Fruit fly (Drosophila melanogaster) whole organism, embryonic: ENCODE measurements around the gene Grip84.

Experiments used
- Abd-B ChIP-seq: fragments of 200-800 bp; sonication (Bioruptor generic); optimal IDR thresholded peaks from 2 replicates; lab custom pipeline; 2018; ENCODE audit warnings: missing biosample characterization, mild to moderate bottlenecking, missing genetic modification characterization, moderate library complexity
- Antp ChIP-seq: fragments of 200-800 bp; sonication (Bioruptor generic); optimal IDR thresholded peaks from 3 replicates; lab custom pipeline; 2016; ENCODE audit warnings: missing biosample characterization, missing genetic modification characterization
- C15 ChIP-seq: fragments of 200-800 bp; sonication (Bioruptor generic); IDR thresholded peaks from 3 replicates; pipeline ENCODE4 v1.3.6; 2022; ENCODE audit warnings: missing biosample characterization, missing genetic modification characterization
- CG12236 ChIP-seq: fragments of 200-800 bp; sonication (Bioruptor generic); optimal IDR thresholded peaks from 2 replicates; lab custom pipeline; 2016; ENCODE audit warnings: missing biosample characterization, missing genetic modification characterization
- CG12299 ChIP-seq: fragments of 200-800 bp; sonication (Bioruptor generic); optimal IDR thresholded peaks from 2 replicates; lab custom pipeline; 2018; ENCODE audit warnings: missing biosample characterization, mild to moderate bottlenecking, missing genetic modification characterization
- CG13624 ChIP-seq: fragments of 200-800 bp; sonication (Bioruptor generic); optimal IDR thresholded peaks from 2 replicates; lab custom pipeline; 2016; ENCODE audit warnings: missing biosample characterization, missing genetic modification characterization
- CG14667 ChIP-seq: fragments of 200-800 bp; sonication (Bioruptor generic); IDR thresholded peaks from 2 replicates; pipeline ENCODE4 v1.3.6; 2022; ENCODE audit warnings: missing biosample characterization, missing genetic modification characterization
- CG14860 ChIP-seq: fragments of 200-800 bp; sonication (Bioruptor generic); IDR thresholded peaks from 3 replicates; pipeline ENCODE4 v1.3.6; 2022; ENCODE audit warnings: missing biosample characterization, missing genetic modification characterization; ENCODE audit not compliant: partially characterized antibody
- CG15073 ChIP-seq: fragments of 200-800 bp; sonication (Bioruptor generic); optimal IDR thresholded peaks from 2 replicates; lab custom pipeline; 2016; ENCODE audit warnings: missing biosample characterization, missing genetic modification characterization
- CG16813 ChIP-seq: fragments of 200-800 bp; sonication (Bioruptor generic); IDR thresholded peaks from 3 replicates; pipeline ENCODE4 v1.3.6; 2022; ENCODE audit warnings: missing biosample characterization, missing genetic modification characterization; ENCODE audit not compliant: partially characterized antibody
- CG17612 ChIP-seq: fragments of 200-800 bp; sonication (Bioruptor generic); IDR thresholded peaks from 2 replicates; pipeline ENCODE4 v1.3.6; 2022; ENCODE audit warnings: missing biosample characterization, missing genetic modification characterization
- CG17912 ChIP-seq: fragments of 200-800 bp; sonication (Bioruptor generic); optimal IDR thresholded peaks from 2 replicates; lab custom pipeline; 2018; ENCODE audit warnings: missing biosample characterization, mild to moderate bottlenecking, missing genetic modification characterization
- CG18619 ChIP-seq: fragments of 200-800 bp; sonication (Bioruptor generic); optimal IDR thresholded peaks from 3 replicates; lab custom pipeline; 2017; ENCODE audit warnings: missing biosample characterization, mild to moderate bottlenecking, missing genetic modification characterization
- CG34224 ChIP-seq: fragments of 200-800 bp; sonication (Bioruptor generic); IDR thresholded peaks from 3 replicates; pipeline ENCODE4 v1.3.6; 2022; ENCODE audit warnings: missing biosample characterization, missing genetic modification characterization; ENCODE audit not compliant: partially characterized antibody
- CG42726 ChIP-seq: fragments of 200-800 bp; sonication (Bioruptor generic); IDR thresholded peaks from 2 replicates; pipeline ENCODE4 v1.3.6; 2022; ENCODE audit warnings: missing biosample characterization, missing genetic modification characterization; ENCODE audit not compliant: partially characterized antibody
- CG7357 ChIP-seq: fragments of 200-800 bp; sonication (Bioruptor generic); IDR thresholded peaks from 3 replicates; pipeline ENCODE4 v1.3.6; 2022; ENCODE audit warnings: missing biosample characterization, missing genetic modification characterization
- CG9437 ChIP-seq: fragments of 200-800 bp; sonication (Bioruptor generic); optimal IDR thresholded peaks from 2 replicates; lab custom pipeline; 2018; ENCODE audit warnings: missing biosample characterization, mild to moderate bottlenecking, missing genetic modification characterization
- Dll ChIP-seq: fragments of 200-800 bp; sonication (Bioruptor generic); IDR thresholded peaks from 4 replicates; pipeline ENCODE4 v1.3.6; 2022; ENCODE audit warnings: missing biosample characterization, missing genetic modification characterization; ENCODE audit not compliant: partially characterized antibody
- E2f2 ChIP-seq: fragments of 200-800 bp; sonication (Bioruptor generic); IDR thresholded peaks from 2 replicates; pipeline ENCODE4 v1.3.6; 2022; ENCODE audit warnings: missing biosample characterization, missing genetic modification characterization
- Ets65A ChIP-seq: fragments of 200-800 bp; sonication (Bioruptor generic); peaks from one replicate; lab custom pipeline; 2016; ENCODE audit warnings: missing biosample characterization, missing genetic modification characterization
- HHEX ChIP-seq: fragments of 200-800 bp; sonication (Bioruptor generic); optimal IDR thresholded peaks from 3 replicates; lab custom pipeline; 2017; ENCODE audit warnings: missing biosample characterization, mild to moderate bottlenecking, missing genetic modification characterization, missing genetic modification reagents
- Hey ChIP-seq: fragments of 200-800 bp; sonication (Bioruptor generic); optimal IDR thresholded peaks from 3 replicates; lab custom pipeline; 2018; ENCODE audit warnings: missing biosample characterization, mild to moderate bottlenecking, missing genetic modification characterization
- MTF-1 ChIP-seq: fragments of 200-800 bp; sonication (Bioruptor generic); optimal IDR thresholded peaks from 2 replicates; lab custom pipeline; 2018; ENCODE audit warnings: missing biosample characterization, mild to moderate bottlenecking, missing genetic modification characterization, borderline replicate concordance
- Nf-YB ChIP-seq: fragments of 200-800 bp; sonication (Bioruptor generic); optimal IDR thresholded peaks from 3 replicates; lab custom pipeline; 2019; ENCODE audit warnings: missing biosample characterization, mild to moderate bottlenecking, missing genetic modification characterization, moderate library complexity
- Pdp1 ChIP-seq, 2 experiments: fragments of 200-800 bp; sonication (Bioruptor generic); optimal IDR thresholded peaks; 3 replicates each; lab custom pipeline; 2016; ENCODE audit warnings: missing biosample characterization in 2 of 2, missing genetic modification characterization in 2 of 2, mild to moderate bottlenecking in 1 of 2, moderate library complexity in 1 of 2
- Sry-δ ChIP-seq: fragments of 200-800 bp; sonication (Bioruptor generic); optimal IDR thresholded peaks from 2 replicates; lab custom pipeline; 2016; ENCODE audit warnings: missing biosample characterization, missing genetic modification characterization
- Ssrp ChIP-seq: fragments of 200-800 bp; sonication (Bioruptor generic); optimal IDR thresholded peaks from 2 replicates; lab custom pipeline; 2018; ENCODE audit warnings: missing biosample characterization, mild to moderate bottlenecking, missing genetic modification characterization, moderate library complexity
- ara ChIP-seq: fragments of 200-800 bp; sonication (Bioruptor generic); IDR thresholded peaks from 2 replicates; pipeline ENCODE4 v1.3.6; 2022; ENCODE audit warnings: missing biosample characterization, missing genetic modification characterization
- ash1 ChIP-seq: fragments of 200-800 bp; sonication (Bioruptor generic); optimal IDR thresholded peaks from 2 replicates; lab custom pipeline; 2018; ENCODE audit warnings: missing biosample characterization, mild to moderate bottlenecking, missing genetic modification characterization
- caup ChIP-seq: fragments of 200-800 bp; sonication (Bioruptor generic); optimal IDR thresholded peaks from 3 replicates; lab custom pipeline; 2017; ENCODE audit warnings: missing biosample characterization, mild to moderate bottlenecking, missing genetic modification characterization, moderate library complexity; ENCODE audit not compliant: severe bottlenecking
- ci ChIP-seq: fragments of 200-800 bp; sonication (Bioruptor generic); IDR thresholded peaks from 3 replicates; pipeline ENCODE4 v1.3.6; 2022; ENCODE audit warnings: missing biosample characterization, missing genetic modification characterization
- dati ChIP-seq: fragments of 200-800 bp; sonication (Bioruptor generic); IDR thresholded peaks from 2 replicates; pipeline ENCODE4 v1.3.6; 2022; ENCODE audit warnings: missing biosample characterization, missing genetic modification characterization
- exex ChIP-seq: fragments of 200-800 bp; sonication (Bioruptor generic); optimal IDR thresholded peaks from 4 replicates; lab custom pipeline; 2018; ENCODE audit warnings: missing biosample characterization, mild to moderate bottlenecking, missing genetic modification characterization, moderate library complexity
- gcm2 ChIP-seq: fragments of 200-800 bp; sonication (Bioruptor generic); optimal IDR thresholded peaks from 2 replicates; lab custom pipeline; 2016; ENCODE audit warnings: missing biosample characterization, missing genetic modification characterization
- ind ChIP-seq: fragments of 200-800 bp; sonication (Bioruptor generic); optimal IDR thresholded peaks from 3 replicates; lab custom pipeline; 2016; ENCODE audit warnings: missing biosample characterization, missing genetic modification characterization
- inv ChIP-seq: fragments of 200-800 bp; sonication (Bioruptor generic); IDR thresholded peaks from 2 replicates; pipeline ENCODE4 v1.3.6; 2022; ENCODE audit warnings: missing biosample characterization, missing genetic modification characterization; ENCODE audit not compliant: partially characterized antibody
- jing ChIP-seq: fragments of 200-800 bp; sonication (Bioruptor generic); optimal IDR thresholded peaks from 2 replicates; lab custom pipeline; 2018; ENCODE audit warnings: missing biosample characterization, mild to moderate bottlenecking, missing genetic modification characterization
- lbe ChIP-seq: fragments of 200-800 bp; sonication (Bioruptor generic); optimal IDR thresholded peaks from 2 replicates; lab custom pipeline; 2016; ENCODE audit warnings: missing biosample characterization, mild to moderate bottlenecking, missing genetic modification characterization
- nerfin-2 ChIP-seq: fragments of 200-800 bp; sonication (Bioruptor generic); IDR thresholded peaks from 2 replicates; pipeline ENCODE4 v1.3.6; 2022; ENCODE audit warnings: missing biosample characterization, missing genetic modification characterization; ENCODE audit not compliant: partially characterized antibody
- pum ChIP-seq: fragments of 200-800 bp; sonication (Bioruptor generic); optimal IDR thresholded peaks from 2 replicates; lab custom pipeline; 2016; ENCODE audit warnings: missing biosample characterization, missing genetic modification characterization
- row ChIP-seq: fragments of 200-800 bp; sonication (Bioruptor generic); IDR thresholded peaks from 3 replicates; pipeline ENCODE4 v1.3.6; 2022; ENCODE audit warnings: missing biosample characterization, missing genetic modification characterization
- sens ChIP-seq: fragments of 200-800 bp; sonication (Bioruptor generic); peaks from one replicate; lab custom pipeline; 2016; ENCODE audit warnings: missing biosample characterization, missing genetic modification characterization
- slbo ChIP-seq: fragments of 200-800 bp; sonication (Bioruptor generic); IDR thresholded peaks from 2 replicates; pipeline ENCODE4 v1.3.6; 2022; ENCODE audit warnings: missing biosample characterization, missing genetic modification characterization
- sna ChIP-seq: fragments of 200-800 bp; sonication (Bioruptor generic); IDR thresholded peaks from 2 replicates; pipeline ENCODE4 v1.3.6; 2022; ENCODE audit warnings: missing biosample characterization, missing genetic modification characterization; ENCODE audit not compliant: partially characterized antibody
- tap ChIP-seq: fragments of 200-800 bp; optimal IDR thresholded peaks from 3 replicates; lab custom pipeline; 2019; ENCODE audit warnings: missing biosample characterization, mild to moderate bottlenecking, missing genetic modification characterization, moderate library complexity
- ttk ChIP-seq: fragments of 200-800 bp; sonication (Bioruptor generic); IDR thresholded peaks from 2 replicates; pipeline ENCODE4 v2.1.2; 2022; ENCODE audit warnings: missing biosample characterization, missing genetic modification characterization
- yki ChIP-seq: fragments of >200 bp; optimal IDR thresholded peaks from 3 replicates; lab custom pipeline; 2018

Grip84 gene

DNA sequence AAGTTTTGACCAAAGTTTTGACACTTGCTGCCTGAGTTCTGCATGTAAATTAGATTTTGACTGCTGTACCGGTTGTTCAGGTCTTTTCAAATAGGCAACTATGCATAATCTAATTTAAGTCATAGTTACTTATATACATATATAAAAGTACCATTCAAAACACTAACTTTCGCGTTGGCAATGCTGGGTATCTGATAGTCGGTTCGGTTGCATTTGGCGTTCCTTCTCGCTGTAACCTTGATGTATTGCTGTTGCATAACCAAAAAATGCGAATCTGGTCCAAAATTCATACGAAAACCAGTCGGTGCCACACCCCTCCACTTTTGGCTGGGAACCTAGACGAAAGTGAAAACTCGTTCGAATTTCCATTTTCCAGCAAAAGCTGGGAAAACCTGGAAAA, 17.2 kb upstream of the Grip84 start (continued):
- no peak for TF ChIP-seq Dll (GFP tag; lab: Robert Waterston, UW)
- no peak for TF ChIP-seq HHEX
- no peak for TF ChIP-seq C15 (GFP tag; lab: Robert Waterston, UW)
- TF ChIP-seq MTF-1, result no peak
- TF ChIP-seq CG18619 (GFP tag; lab: Kevin White, UChicago), result no peak
- TF ChIP-seq ttk (GFP tag; lab: Robert Waterston, UW), result no peak
- TF ChIP-seq nerfin-2 (GFP tag; lab: Robert Waterston, UW), result peak; percentile 52
- no peak for TF ChIP-seq pum

DNA sequence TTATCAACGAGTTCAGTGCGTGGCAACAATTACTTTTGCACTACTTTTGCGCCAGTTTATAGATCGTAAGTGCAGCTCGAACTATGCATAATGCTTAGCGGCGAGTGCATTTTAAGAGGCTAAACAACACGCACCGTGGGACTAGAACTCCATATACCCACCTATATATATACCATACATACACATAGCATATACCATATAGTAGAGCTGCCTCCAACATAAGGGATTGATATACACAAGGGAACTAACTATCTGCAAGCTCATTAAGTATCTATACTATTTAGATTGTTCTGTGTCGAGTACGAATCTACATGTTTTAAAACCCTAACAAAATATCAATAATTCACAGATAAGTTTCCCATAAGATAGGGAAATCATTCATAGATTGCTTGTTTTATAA, 16.3 kb upstream of the Grip84 start, which contains the start of gene CG14218:
Gene CG14218, minus strand, starts transcription at position 101 of the 400 bp plus-strand sequence.
- TF ChIP-seq yki (lab: Kevin White, UChicago) (no peak), exex (peak; percentile 30), sens (GFP tag; lab: Kevin White, UChicago) (peak; percentile 35), CG17612 (GFP tag; lab: Robert Waterston, UW) (no peak), CG12299 (tag; lab: Kevin White, UChicago) (no peak), tap (tag; lab: Kevin White, UChicago) (no peak), Sry-δ (GFP tag; lab: Kevin White, UChicago) (no peak), lbe (GFP tag; lab: Kevin White, UChicago) (no peak)

DNA sequence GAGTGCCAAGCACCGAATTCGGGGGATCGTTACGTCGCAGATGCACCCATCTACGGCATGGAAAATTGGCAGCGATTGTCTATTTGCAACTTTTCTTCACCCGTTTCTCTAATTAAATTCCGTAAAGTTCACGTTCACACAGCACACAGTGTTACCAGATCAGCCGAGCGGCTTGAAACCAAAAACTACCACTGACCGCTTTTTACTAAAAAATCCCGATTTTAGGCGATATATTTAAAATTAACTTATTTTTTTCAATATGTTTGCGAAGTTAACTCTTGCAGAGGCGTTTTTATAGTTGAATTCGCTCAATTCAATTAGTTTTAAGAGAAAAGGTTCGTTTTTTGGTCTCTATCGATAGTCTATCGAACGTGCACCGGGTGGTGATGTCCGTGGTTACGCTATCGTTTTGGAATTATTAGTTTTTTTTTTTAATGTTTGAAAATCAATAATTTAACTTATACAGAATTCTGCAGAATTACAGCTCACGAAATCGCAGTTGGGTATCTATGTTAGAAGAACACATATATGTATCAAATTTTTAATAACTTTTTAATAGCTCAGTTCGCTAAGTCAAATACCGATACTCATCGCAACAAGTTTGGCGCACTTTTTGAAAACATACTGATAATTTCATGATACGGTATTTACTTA, 14.2 kb upstream of the Grip84 start, which contains the start of gene Tao:
Gene Tao, minus strand, starts transcription at position 153 of the 654 bp plus-strand sequence.
- no peak for TF ChIP-seq slbo (GFP tag; lab: Robert Waterston, UW)
- TF ChIP-seq CG9437 (GFP tag; lab: Kevin White, UChicago), result peak; percentile 21
- no peak for TF ChIP-seq Hey (tag; lab: Kevin White, UChicago)
- TF ChIP-seq CG15073 (GFP tag; lab: Kevin White, UChicago), result no peak
- TF ChIP-seq Ssrp (tag; lab: Kevin White, UChicago), result no peak
- TF ChIP-seq CG34224 (GFP tag; lab: Robert Waterston, UW), result peak; percentile 82
- no peak for TF ChIP-seq CG17912
- peak; percentile 88; the same call in 2 of the 3 replicates for TF ChIP-seq CG14860 (GFP tag; lab: Robert Waterston, UW)
- peak; percentile 80 for TF ChIP-seq Sry-δ (GFP tag; lab: Kevin White, UChicago)
- peak; percentile 75 for TF ChIP-seq Ets65A (GFP tag; lab: Kevin White, UChicago)
- TF ChIP-seq sna (GFP tag; lab: Robert Waterston, UW), result peak; percentile 88
- no peak for TF ChIP-seq ash1
- peak in 1 of 2 experiments; percentile 10 for TF ChIP-seq Pdp1 (GFP tag; optimal IDR thresholded peaks at IDR 0.05; lab: Kevin White, UChicago)
- TF ChIP-seq CG12236 (GFP tag; lab: Kevin White, UChicago), result no peak
- no peak for TF ChIP-seq CG13624 (GFP tag; lab: Kevin White, UChicago)
- peak; percentile 89 for TF ChIP-seq CG16813 (GFP tag; lab: Robert Waterston, UW)
- no peak for TF ChIP-seq Antp (GFP tag; lab: Kevin White, UChicago)
- TF ChIP-seq jing (GFP tag; lab: Kevin White, UChicago), result no peak
- TF ChIP-seq CG18619 (GFP tag; lab: Kevin White, UChicago), result no peak
- no peak for TF ChIP-seq ind (GFP tag; lab: Kevin White, UChicago)
- TF ChIP-seq Abd-B (GFP tag; lab: Kevin White, UChicago), result peak; percentile 13
- no peak for TF ChIP-seq dati (GFP tag; lab: Robert Waterston, UW)
- peak; percentile 80 for TF ChIP-seq E2f2 (GFP tag; lab: Robert Waterston, UW)
- TF ChIP-seq inv (GFP tag; lab: Robert Waterston, UW), result peak; percentile 87
- TF ChIP-seq ara (GFP tag; lab: Robert Waterston, UW), result no peak
- TF ChIP-seq CG42726 (GFP tag; lab: Robert Waterston, UW), result no peak
- TF ChIP-seq caup, result no peak
- no peak for TF ChIP-seq ci (GFP tag; lab: Robert Waterston, UW)
- TF ChIP-seq Nf-YB (GFP tag; lab: Kevin White, UChicago), result no peak
- TF ChIP-seq CG7357 (GFP tag; lab: Robert Waterston, UW), result no peak
- no peak for TF ChIP-seq gcm2
- TF ChIP-seq CG14667 (GFP tag; lab: Robert Waterston, UW), result no peak
- peak; percentile 41; the same call in 2 of the 3 replicates for TF ChIP-seq row (GFP tag; lab: Robert Waterston, UW)
